Worm (Caenorhabditis elegans): ENCODE measurements around the gene abcx-1.

DNA sequence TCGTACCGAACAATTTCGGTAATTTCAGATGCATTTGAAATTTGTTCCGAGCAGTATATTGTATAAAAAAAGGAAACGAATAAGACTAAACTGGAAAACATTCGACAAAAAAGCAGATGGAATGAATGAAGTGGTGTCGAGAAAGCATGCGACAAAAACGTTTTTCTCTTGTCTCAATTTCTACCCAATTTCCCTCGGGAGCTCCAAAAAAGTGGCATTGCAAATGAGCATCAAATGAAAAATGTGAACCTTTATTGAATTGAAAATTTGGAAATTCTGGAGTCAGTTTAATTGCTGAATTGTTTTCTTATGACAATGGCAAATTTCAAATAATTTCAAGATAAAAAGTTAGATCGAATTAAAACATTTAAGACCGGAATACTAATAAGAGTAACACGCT lies 31.8 kb upstream of the abcx-1 start, which contains the start of gene R05G9.5:
- TF ChIP-seq unc-130 (GFP tag; optimal IDR thresholded peaks at IDR 0.05) (no peak), hmg-1.2 (GFP tag; IDR thresholded peaks at IDR 0.05) (no peak), rpc-1 (optimal IDR thresholded peaks at IDR 0.05) (no peak), rpc-1 (tag; optimal IDR thresholded peaks at IDR 0.05) (no peak), T26A5.8 (tag; optimal IDR thresholded peaks at IDR 0.05) (no peak), nhr-90 (tag; optimal IDR thresholded peaks at IDR 0.05) (no peak), unc-62 (GFP tag; optimal IDR thresholded peaks at IDR 0.05) (no peak)

Data from whole organism, young adult.